Fruit fly (Drosophila melanogaster): ENCODE results near the gene CG11892.

- no peak for TF ChIP-seq Sin3A (optimal IDR thresholded peaks at IDR 0.05)
- no peak for TF ChIP-seq h (optimal IDR thresholded peaks at IDR 0.05)
- TF ChIP-seq insv (optimal IDR thresholded peaks at IDR 0.05), result no peak
These were observed 36.1 kb upstream of the CG11892 start, which contains the start of gene bam for dm6 chr3R:25245052-25245813.

Measured in Kc167 (cell line).